Fruit fly (Drosophila melanogaster): ENCODE measurements around the gene CG11404.

CG11404 gene

dm6 chr3L:22548137-22548536 lies at the start of gene CG11404:
TSS of gene CG11404 (plus strand) at chr3L:22548437.
- no peak for TF ChIP-seq noc (tag; optimal IDR thresholded peaks at IDR 0.05)

dm6 chr3L:22501300-22501699 lies 46.9 kb upstream of the CG11404 start, which contains the start of gene CG43312:
TSS of gene CG43312 (plus strand) at chr3L:22501600.
- no peak for TF ChIP-seq noc (tag; optimal IDR thresholded peaks at IDR 0.05)

- TF ChIP-seq noc (tag; optimal IDR thresholded peaks at IDR 0.05): no peak
These were observed 44.5 kb upstream of the CG11404 start, which contains the start of gene CG43331 for dm6 chr3L:22503730-22504129. TSS of gene CG43331 (minus strand) at chr3L:22503830.

dm6 chr3L:22504323-22504722 lies 43.9 kb upstream of the CG11404 start, which contains the start of gene CG43330:
TSS of gene CG43330 (minus strand) at chr3L:22504423.
- TF ChIP-seq noc (tag; optimal IDR thresholded peaks at IDR 0.05): no peak

dm6 chr3L:22505118-22505517 lies 43.1 kb upstream of the CG11404 start, which contains the start of gene CG43329:
TSS of gene CG43329 (minus strand) at chr3L:22505218.
- no peak for TF ChIP-seq noc (tag; optimal IDR thresholded peaks at IDR 0.05)

dm6 chr3L:22520017-22520416 lies 28.2 kb upstream of the CG11404 start:
- no peak for TF ChIP-seq noc (tag; optimal IDR thresholded peaks at IDR 0.05)

- no peak for TF ChIP-seq noc (tag; optimal IDR thresholded peaks at IDR 0.05)
These were observed 1.7 kb downstream of the CG11404 start, which contains the start of gene Trxr2 for dm6 chr3L:22549926-22550325. TSS of gene Trxr2 (plus strand) at chr3L:22550226.

dm6 chr3L:22571679-22572078 lies 23.4 kb downstream of the CG11404 start:
- TF ChIP-seq noc (tag; optimal IDR thresholded peaks at IDR 0.05): no peak

dm6 chr3L:22572272-22572671 lies 24.0 kb downstream of the CG11404 start:
- TF ChIP-seq noc (tag; optimal IDR thresholded peaks at IDR 0.05): no peak

- no peak for TF ChIP-seq noc (tag; optimal IDR thresholded peaks at IDR 0.05)
These were observed 38.3 kb downstream of the CG11404 start for dm6 chr3L:22586401-22587161.

- TF ChIP-seq noc (tag; optimal IDR thresholded peaks at IDR 0.05): no peak
These were observed 39.8 kb downstream of the CG11404 start for dm6 chr3L:22587890-22588645.

- no peak for TF ChIP-seq noc (tag; optimal IDR thresholded peaks at IDR 0.05)
These were observed 40.9 kb downstream of the CG11404 start for dm6 chr3L:22589135-22589534.

Data from whole organism, larva.